Fruit fly (Drosophila melanogaster) whole organism, pupa: ENCODE measurements around the gene homer.

Experiments
- CG10348 ChIP-seq: fragments of 200-800 bp; sonication (Bioruptor generic); IDR thresholded peaks from 2 replicates; pipeline ENCODE4 v1.3.6; 2022; ENCODE audit warnings: missing biosample characterization, missing genetic modification characterization
- CG8159 ChIP-seq: fragments of 200-800 bp; sonication (Bioruptor generic); optimal IDR thresholded peaks from 3 replicates; lab custom pipeline; 2018; ENCODE audit warnings: missing biosample characterization, mild to moderate bottlenecking, missing genetic modification characterization, moderate library complexity
- EcR ChIP-seq: fragments of 200-800 bp; sonication (Bioruptor generic); optimal IDR thresholded peaks from 3 replicates; lab custom pipeline; 2019; ENCODE audit warnings: missing biosample characterization, missing genetic modification characterization, mild to moderate bottlenecking, moderate library complexity, missing genetic modification reagents

DNA sequence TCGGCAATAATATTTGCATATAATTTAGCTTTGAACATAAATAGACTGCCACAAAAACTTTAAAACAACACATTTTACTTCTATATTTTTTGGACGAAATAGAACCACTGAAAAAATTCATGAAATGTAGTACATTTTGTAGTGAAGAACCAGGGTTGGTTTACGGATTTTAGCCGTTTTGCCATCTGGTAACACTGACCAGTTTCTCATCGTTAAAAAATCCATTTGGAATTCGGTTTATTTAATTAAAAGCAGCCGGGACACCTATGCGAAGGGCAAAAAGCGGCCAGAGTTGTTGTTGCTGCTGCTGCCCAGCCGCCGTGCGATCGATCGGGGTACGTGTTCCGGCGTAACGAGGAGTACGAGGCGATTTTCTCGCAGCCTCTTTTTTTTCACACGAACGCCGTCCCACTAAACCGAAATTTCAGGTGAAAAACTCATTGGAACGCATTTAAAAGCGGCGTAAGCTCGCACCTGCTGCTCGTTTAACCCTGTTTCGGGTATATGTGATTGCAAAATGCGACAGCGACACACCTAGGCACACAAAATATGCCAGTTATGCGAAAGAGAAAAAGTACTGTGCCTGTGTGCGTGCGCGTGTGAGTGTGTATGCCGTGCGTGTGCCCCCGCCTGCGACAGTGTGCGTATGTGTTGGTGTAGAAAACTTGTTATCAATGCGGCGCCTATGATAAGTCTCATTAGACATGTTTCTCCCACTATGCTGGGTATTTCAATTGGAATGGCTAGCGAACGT is 768 bp upstream of the homer start, which contains the start of gene Liprin-alpha:
- TF ChIP-seq CG8159 (no peak), EcR (GFP tag; lab: Kevin White, UChicago) (no peak), CG10348 (GFP tag; lab: Robert Waterston, UW) (no peak)
